Fruit fly (Drosophila melanogaster) whole organism: ENCODE data around the gene mei-9.
A peak's percentile ranks its signal among the peaks of the same experiment; 100 is the strongest.
"Not testable (repeated sequence)": the region's sequence is repeated elsewhere in the genome, so short reads cannot be mapped to it uniquely, and the experiment has no call there.

Source experiments
- CG8478 ChIP-seq: fragments of >200 bp; optimal IDR thresholded peaks from 2 replicates; lab custom pipeline; 2018; ENCODE audit warnings: inconsistent platforms
- Dll ChIP-seq: fragments of >200 bp; optimal IDR thresholded peaks from 2 replicates; lab custom pipeline; 2017
- EcR ChIP-seq, 2 experiments: fragments of >200 bp; optimal IDR thresholded peaks; 2 replicates each; lab custom pipeline; 2017; ENCODE audit warnings: missing biosample characterization in 2 of 2, missing genetic modification characterization in 2 of 2, missing genetic modification reagents in 2 of 2
- pan ChIP-seq: fragments of >200 bp; optimal IDR thresholded peaks from 2 replicates; lab custom pipeline; 2017
- psq ChIP-seq: fragments of >200 bp; optimal IDR thresholded peaks from 2 replicates; lab custom pipeline; 2017
- usp ChIP-seq: fragments of >200 bp; optimal IDR thresholded peaks from 2 replicates; lab custom pipeline; 2017; ENCODE audit warnings: missing biosample characterization, missing genetic modification characterization, mixed read lengths

The mei-9 gene

DNA sequence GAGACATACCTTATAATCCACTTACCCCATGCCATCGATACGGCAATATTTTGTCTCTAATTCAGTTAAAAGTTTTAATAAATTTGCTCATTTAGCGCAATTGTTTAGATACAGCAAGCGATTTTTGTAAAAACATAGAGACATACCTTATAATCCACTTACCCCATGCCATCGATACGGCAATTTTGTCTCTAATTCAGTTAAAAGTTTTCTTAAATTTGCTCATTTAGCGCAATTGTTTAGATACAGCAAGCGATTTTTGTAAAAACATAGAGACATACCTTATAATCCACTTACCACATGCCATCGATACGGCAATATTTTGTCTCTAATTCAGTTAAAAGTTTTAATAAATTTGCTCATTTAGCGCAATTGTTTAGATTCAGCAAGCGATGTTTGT lies at the start of gene mei-9:
Gene mei-9, minus strand, starts transcription at position 101 of the 400 bp plus-strand sequence.
- not testable (repeated sequence) for TF ChIP-seq pan (lab: Kevin White, UChicago); psq (lab: Kevin White, UChicago); EcR (GFP tag; optimal IDR thresholded peaks at IDR 0.05; lab: Kevin White, UChicago)

DNA sequence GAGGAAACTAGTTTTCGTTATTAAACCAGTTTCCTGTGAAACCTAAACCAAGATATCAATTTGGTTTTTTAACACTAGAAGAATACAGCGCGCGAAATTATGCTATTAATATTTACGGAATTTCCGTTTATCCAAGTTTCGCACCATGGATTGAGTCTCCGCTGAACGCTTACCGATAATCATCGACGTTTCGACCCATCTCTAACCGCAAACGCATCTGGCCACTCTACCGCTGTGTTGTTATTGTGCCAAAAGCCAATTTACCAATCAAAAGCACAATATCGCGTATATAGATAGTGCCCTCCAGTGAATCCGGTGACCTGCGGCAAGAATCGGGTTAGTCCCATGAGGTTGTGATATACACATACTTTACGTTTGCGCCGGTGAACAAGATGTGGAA lies 47.6 kb upstream of the mei-9 start, which contains the start of gene CG3626:
Gene CG3626, plus strand, starts transcription at position 222 of the 400 bp plus-strand sequence.
- TF ChIP-seq EcR (GFP tag; optimal IDR thresholded peaks at IDR 0.05; lab: Kevin White, UChicago) (no peak), Dll (no peak), pan (lab: Kevin White, UChicago) (no peak), psq (lab: Kevin White, UChicago) (no peak), CG8478 (lab: Kevin White, UChicago) (no peak), usp (no peak)

DNA sequence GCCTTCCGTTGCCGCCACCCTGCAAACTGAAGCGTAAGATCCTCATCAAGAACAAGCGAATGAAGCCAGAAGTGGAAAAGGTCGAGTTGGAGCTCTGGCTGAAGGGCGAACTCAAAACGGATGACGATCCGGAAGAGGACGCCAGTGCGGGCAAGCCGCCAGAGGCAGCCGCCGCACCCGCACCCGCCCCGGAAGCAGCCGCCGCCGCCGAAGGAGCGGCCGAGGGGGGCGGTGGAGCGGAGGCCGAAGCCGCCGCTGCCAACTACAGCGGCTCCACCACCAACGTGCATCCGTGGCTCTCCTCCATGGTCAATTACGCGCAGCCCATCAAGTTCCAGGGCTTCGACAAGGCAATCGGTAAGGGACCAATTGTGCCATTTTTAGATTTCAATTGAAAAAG lies 39.9 kb upstream of the mei-9 start:
- TF ChIP-seq pan (lab: Kevin White, UChicago) (no peak), psq (lab: Kevin White, UChicago) (no peak), EcR (GFP tag; optimal IDR thresholded peaks at IDR 0.05; lab: Kevin White, UChicago) (no peak), CG8478 (lab: Kevin White, UChicago) (no peak)

DNA sequence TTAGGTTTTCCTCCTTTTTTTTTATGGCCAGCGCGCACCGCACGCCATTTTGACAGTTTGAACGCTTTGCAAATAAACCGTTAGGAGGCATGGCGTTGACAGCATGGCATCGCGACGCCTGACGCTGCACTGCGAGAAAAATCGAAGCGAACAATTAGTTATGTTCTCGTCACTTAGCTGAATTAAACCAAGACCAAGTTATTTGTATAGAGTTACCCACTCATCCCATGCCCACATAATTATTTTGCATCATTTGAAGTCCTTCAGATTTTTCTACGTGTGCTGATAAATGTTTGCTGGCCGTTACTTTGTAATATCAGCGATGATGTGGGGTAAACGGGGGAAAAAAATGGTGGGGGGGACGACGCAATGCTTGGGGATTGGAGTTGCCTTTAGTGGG lies 11.2 kb upstream of the mei-9 start:
- no peak for TF ChIP-seq psq (lab: Kevin White, UChicago)
- TF ChIP-seq EcR (GFP tag; optimal IDR thresholded peaks at IDR 0.05; lab: Kevin White, UChicago), result no peak
- TF ChIP-seq pan (lab: Kevin White, UChicago), result no peak
- no peak for TF ChIP-seq Dll
- no peak for TF ChIP-seq CG8478 (lab: Kevin White, UChicago)
- no peak for TF ChIP-seq usp

DNA sequence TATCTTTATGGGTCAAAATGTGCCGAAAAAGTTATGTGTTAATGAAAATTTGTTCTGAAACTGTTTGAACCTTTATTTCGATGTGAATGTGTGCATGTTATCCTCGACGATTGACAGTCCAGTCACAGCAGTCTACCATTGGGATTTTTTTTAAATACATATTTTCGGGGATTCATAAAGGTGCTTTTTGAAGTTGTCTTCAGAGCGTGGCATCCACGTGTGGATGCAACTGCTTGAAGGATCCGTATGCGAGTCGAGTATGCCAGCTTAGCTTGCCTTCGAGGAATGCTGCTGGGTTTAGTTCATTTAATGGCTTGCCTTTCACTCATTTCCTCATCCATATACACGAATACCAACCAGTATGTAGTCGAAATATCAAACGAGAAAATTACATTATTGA lies 10.8 kb upstream of the mei-9 start, which contains the start of gene CG12693:
Gene CG12693, minus strand, starts transcription at position 101 of the 400 bp plus-strand sequence.
- TF ChIP-seq pan (lab: Kevin White, UChicago) (no peak), psq (lab: Kevin White, UChicago) (no peak), Dll (no peak), usp (no peak), CG8478 (lab: Kevin White, UChicago) (no peak), EcR (GFP tag; optimal IDR thresholded peaks at IDR 0.05; lab: Kevin White, UChicago) (no peak)

DNA sequence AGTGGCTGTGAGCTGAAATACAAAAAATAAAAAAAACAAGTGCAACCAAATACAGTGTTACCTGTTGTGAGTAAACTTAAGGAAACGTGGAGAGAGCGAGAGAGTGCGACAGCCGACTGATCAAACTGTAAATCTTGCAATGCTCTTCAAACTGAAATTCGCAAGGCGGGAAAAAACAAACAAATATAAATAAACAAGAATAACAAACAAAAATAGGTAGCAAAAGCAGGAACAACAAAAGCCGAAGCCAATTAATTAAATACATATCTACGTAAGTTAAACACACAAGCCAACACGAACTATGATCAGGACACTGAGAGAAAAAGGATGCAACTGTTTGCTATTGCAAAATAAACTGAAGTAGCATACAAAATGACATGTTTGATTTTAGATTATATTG lies 6.7 kb upstream of the mei-9 start:
- no peak for TF ChIP-seq pan (lab: Kevin White, UChicago)
- TF ChIP-seq Dll, result no peak
- no peak for TF ChIP-seq EcR (GFP tag; optimal IDR thresholded peaks at IDR 0.05; lab: Kevin White, UChicago)
- no peak for TF ChIP-seq psq (lab: Kevin White, UChicago)
- TF ChIP-seq CG8478 (lab: Kevin White, UChicago), result no peak
- no peak for TF ChIP-seq usp

DNA sequence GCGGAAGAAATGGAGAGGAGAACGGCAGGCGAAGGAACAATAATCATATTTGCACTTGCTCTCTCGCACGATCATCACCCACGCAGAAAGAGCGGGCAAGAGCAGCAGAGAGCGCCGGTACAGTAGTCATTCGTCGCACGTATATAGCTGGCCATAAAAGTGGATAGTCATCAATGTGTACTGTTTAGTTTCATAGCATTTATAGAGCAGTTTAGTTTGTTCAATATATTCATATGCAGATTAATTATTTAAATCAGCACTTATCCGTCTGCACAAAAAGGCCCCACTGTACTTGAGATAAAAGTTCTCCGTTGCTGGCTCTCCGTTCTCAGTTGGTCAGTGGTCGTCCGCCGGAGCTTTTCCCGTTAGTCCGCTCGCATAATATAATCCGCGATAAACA lies 6.2 kb upstream of the mei-9 start:
- TF ChIP-seq Dll (peak; percentile 57), psq (lab: Kevin White, UChicago) (no peak), EcR (GFP tag; optimal IDR thresholded peaks at IDR 0.05; lab: Kevin White, UChicago) (no peak)

DNA sequence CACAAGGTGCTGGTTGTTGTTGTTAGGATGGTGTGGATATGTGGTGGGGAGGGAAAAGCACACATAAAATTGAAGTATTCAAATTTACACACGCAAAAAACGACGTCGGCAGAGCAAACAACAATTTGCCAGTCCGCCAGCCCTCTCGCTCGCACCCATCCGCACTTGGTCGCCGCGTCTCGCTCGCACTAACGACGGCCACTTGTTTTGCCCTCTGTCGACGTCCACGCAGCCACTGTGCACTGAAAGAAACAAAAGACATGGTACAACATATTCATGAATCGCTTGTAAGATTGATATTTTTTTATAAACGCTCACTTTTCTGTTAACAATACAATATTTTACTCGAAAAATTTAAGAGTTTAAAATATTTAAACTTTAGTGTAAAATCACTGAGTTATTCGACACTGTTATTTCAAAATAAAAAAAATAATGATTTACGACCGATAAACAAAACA lies 5.3 kb upstream of the mei-9 start:
- no peak for TF ChIP-seq EcR (GFP tag; optimal IDR thresholded peaks at IDR 0.05; lab: Kevin White, UChicago)
- no peak for TF ChIP-seq pan (lab: Kevin White, UChicago)
- TF ChIP-seq psq (lab: Kevin White, UChicago), result no peak
- TF ChIP-seq usp, result no peak
- no peak for TF ChIP-seq CG8478 (lab: Kevin White, UChicago)
- TF ChIP-seq Dll, result no peak

DNA sequence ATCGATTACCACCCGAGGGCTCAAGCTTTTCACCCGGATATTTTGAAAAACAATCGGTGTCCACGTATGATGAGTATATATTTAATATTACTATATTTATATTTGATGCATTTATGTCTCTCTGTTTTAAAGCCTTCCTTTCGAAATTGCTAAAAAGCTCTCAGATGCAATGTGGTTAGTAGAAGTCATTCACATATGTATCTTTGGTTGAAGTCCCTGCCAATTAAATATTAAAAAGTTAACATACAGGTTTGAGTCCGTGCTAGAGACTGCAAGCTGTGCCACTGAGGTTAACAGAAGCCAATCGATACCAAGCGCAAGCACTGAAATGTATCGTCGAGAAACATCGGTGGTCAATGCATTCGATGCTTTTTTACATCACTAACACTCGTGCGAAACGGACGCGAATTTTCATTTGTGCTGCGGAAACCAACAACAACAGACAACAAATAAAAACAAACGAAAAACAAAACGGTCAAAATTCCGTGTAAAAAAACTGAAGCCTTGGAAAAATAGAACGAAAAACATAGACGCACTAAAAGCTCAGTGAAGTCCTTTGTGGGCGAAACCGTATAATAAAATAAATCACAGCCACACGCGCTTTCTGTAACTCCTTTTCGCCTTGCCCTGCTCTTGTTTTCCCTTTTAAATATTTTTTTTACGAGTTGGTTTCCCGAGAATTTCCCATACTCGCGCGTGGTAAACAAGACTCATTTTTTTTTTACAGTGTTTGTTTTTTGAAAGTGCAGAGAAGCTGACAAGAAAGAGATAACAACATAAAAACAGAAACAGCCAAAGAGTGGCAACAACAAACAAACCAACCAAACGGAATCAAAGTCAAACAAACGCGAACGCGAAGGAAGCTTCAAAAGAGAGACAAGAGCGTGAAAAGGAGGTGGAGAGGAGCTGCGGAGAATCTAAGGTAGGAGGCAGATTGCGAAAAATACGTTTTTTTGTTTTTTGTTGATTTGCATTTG lies 3.9 kb upstream of the mei-9 start, which contains the start of gene norpA:
Gene norpA, plus strand, starts transcription at position 393 of the 977 bp plus-strand sequence.
- TF ChIP-seq usp (no peak), CG8478 (lab: Kevin White, UChicago) (no peak), psq (lab: Kevin White, UChicago) (no peak), pan (lab: Kevin White, UChicago) (no peak), Dll (no peak), EcR (GFP tag; optimal IDR thresholded peaks at IDR 0.05; lab: Kevin White, UChicago) (no peak)

DNA sequence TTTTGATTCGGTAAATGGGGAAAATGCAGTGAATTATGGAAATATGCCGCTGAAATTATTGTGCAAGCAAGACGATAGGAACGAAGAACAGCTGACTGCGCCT lies 3.4 kb upstream of the mei-9 start, which contains the start of gene mRpL33:
Gene mRpL33, minus strand, starts transcription at position 101 of the 103 bp plus-strand sequence.
- TF ChIP-seq EcR (GFP tag; optimal IDR thresholded peaks at IDR 0.05; lab: Kevin White, UChicago), result no peak
- no peak for TF ChIP-seq pan (lab: Kevin White, UChicago)
- TF ChIP-seq CG8478 (lab: Kevin White, UChicago), result no peak
- no peak for TF ChIP-seq psq (lab: Kevin White, UChicago)
- TF ChIP-seq Dll, result no peak
- no peak for TF ChIP-seq usp

DNA sequence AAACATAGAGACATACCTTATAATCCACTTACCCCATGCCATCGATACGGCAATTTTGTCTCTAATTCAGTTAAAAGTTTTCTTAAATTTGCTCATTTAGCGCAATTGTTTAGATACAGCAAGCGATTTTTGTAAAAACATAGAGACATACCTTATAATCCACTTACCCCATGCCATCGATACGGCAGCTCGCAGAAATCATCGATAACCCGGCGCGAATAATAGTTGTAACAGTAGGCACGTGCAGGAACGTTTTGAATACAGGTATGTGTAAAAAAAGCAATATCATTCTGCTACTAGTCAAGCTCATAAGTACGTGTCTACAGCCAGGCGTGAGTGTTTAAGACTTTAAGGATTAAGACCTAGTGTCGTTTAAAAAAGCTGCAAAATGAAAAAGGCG lies 639 bp upstream of the mei-9 start, which contains the start of gene NO66:
Gene NO66, plus strand, starts transcription at position 199 of the 400 bp plus-strand sequence.
- TF ChIP-seq psq (lab: Kevin White, UChicago); pan (lab: Kevin White, UChicago); usp: not testable (repeated sequence)

DNA sequence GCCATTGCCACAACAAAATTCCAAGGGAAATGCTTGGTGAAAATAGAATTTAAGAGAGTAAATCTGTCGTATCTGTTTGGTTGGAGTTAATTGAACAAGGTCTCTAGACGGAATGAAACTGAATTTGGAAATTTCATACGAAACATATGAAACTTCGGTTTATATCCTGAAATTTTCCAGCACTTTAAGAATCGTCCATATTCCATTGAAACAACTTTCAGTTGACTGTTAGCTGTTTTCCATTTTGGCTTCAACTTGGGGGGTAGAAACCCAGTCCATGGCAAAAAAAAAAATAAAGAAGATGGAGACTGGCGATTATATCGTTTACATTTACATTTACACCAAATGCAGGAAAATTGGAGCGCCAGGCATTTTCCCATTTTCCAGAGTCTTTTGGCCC lies 6.9 kb downstream of the mei-9 start, which contains the start of gene CG15579:
Gene CG15579, minus strand, starts transcription at position 101 of the 400 bp plus-strand sequence.
- TF ChIP-seq Dll, result no peak

DNA sequence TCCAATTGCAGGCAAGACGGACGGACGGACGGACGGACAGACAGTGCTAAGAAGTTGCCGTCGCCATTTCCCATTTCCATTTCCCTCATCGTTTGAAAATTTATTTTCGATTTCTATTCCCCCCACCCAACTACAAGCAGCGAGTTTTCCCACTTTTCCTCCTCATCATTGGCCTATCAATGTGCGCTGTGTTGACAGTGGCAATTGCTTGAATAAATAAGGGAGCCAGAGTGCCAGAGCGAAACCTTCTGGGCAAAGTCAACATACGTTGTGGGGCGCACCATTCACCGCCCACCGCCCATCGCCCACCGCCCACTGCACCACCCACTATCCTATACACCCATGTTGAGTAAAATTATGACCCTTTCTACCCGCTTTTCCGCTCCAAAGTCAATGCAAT lies 12.6 kb downstream of the mei-9 start:
- TF ChIP-seq usp, result no peak
- TF ChIP-seq Dll, result no peak
- no peak for TF ChIP-seq pan (lab: Kevin White, UChicago)
- no peak for TF ChIP-seq CG8478 (lab: Kevin White, UChicago)
- no peak for TF ChIP-seq EcR (GFP tag; optimal IDR thresholded peaks at IDR 0.05; lab: Kevin White, UChicago)
- no peak for TF ChIP-seq psq (lab: Kevin White, UChicago)
